Worm (Caenorhabditis elegans) whole organism, L1 larva: ENCODE measurements around the gene mys-1.
"Not testable (repeated sequence)": the region's sequence is repeated elsewhere in the genome, so short reads cannot be mapped to it uniquely, and the experiment has no call there.

Source experiments
- C34B4.2 ChIP-seq: sonication (generic microtip); optimal IDR thresholded peaks from 2 replicates; lab custom pipeline; 2017; ENCODE audit warnings: mild to moderate bottlenecking, missing genetic modification characterization, missing compliant biosample characterization
- Y116A8C.19 ChIP-seq: sonication (generic microtip); optimal IDR thresholded peaks from 2 replicates; lab custom pipeline; 2016; ENCODE audit warnings: missing compliant biosample characterization, missing genetic modification characterization, borderline replicate concordance
- alr-1 ChIP-seq: fragments of 200-800 bp; sonication (Bioruptor generic); optimal IDR thresholded peaks from 2 replicates; lab custom pipeline; 2018; ENCODE audit warnings: borderline replicate concordance, mild to moderate bottlenecking, missing genetic modification characterization, missing compliant biosample characterization
- blmp-1 ChIP-seq: fragments of 150-350 bp; optimal IDR thresholded peaks from 2 replicates; lab custom pipeline; 2014; ENCODE audit warnings: missing biosample characterization, missing genetic modification characterization
- ceh-63 ChIP-seq: fragments of 200-800 bp; sonication (Bioruptor generic); optimal IDR thresholded peaks from 2 replicates; lab custom pipeline; 2018; ENCODE audit warnings: mild to moderate bottlenecking, missing genetic modification characterization, missing compliant biosample characterization
- ceh-88 ChIP-seq: fragments of 200-800 bp; sonication (Bioruptor generic); IDR thresholded peaks from 2 replicates; pipeline ENCODE4 v1.3.6; 2022; ENCODE audit warnings: missing genetic modification characterization, missing compliant biosample characterization
- ces-1 ChIP-seq: fragments of 150-350 bp; optimal IDR thresholded peaks from 2 replicates; lab custom pipeline; 2014; ENCODE audit warnings: missing biosample characterization, missing genetic modification reagents, missing genetic modification characterization
- dpl-1 ChIP-seq, 3 experiments: fragments of 150-350 bp in 2 of 3; sonication (generic microtip) in 1 of 3; optimal IDR thresholded peaks; 2 replicates each; lab custom pipeline; 2014 to 2017; ENCODE audit warnings: missing biosample characterization in 3 of 3, missing genetic modification characterization in 3 of 3, missing genetic modification reagents in 3 of 3
- efl-1 ChIP-seq, 4 experiments: fragments of 150-350 bp; optimal IDR thresholded peaks in 3 of 4; peaks in 1 of 4; 1 replicate in 1 of 4; 2 replicates in 3 of 4; lab custom pipeline; 2014; ENCODE audit warnings: missing biosample characterization in 2 of 4, missing genetic modification characterization in 2 of 4, missing genetic modification reagents in 2 of 4
- egl-13 ChIP-seq: sonication (generic microtip); optimal IDR thresholded peaks from 2 replicates; lab custom pipeline; 2016; ENCODE audit warnings: missing genotype, missing genetic modification reagents, missing genetic modification characterization, missing compliant biosample characterization
- fkh-4 ChIP-seq: sonication (generic microtip); optimal IDR thresholded peaks from 2 replicates; lab custom pipeline; 2016; ENCODE audit warnings: missing compliant biosample characterization, missing genetic modification characterization, borderline replicate concordance
- fkh-8 ChIP-seq: sonication (generic microtip); optimal IDR thresholded peaks from 2 replicates; lab custom pipeline; 2016; ENCODE audit warnings: mild to moderate bottlenecking, missing genetic modification characterization, missing compliant biosample characterization
- fos-1 ChIP-seq: fragments of 150-350 bp; optimal IDR thresholded peaks from 2 replicates; lab custom pipeline; 2014; ENCODE audit warnings: missing biosample characterization, missing genetic modification characterization
- grh-1 ChIP-seq: fragments of 200-800 bp; sonication (Bioruptor generic); IDR thresholded peaks from 2 replicates; pipeline ENCODE4 v1.3.6; 2022; ENCODE audit warnings: missing genetic modification reagents, missing genetic modification characterization, missing compliant biosample characterization
- hlh-4 ChIP-seq: sonication (generic microtip); optimal IDR thresholded peaks from 2 replicates; lab custom pipeline; 2016; ENCODE audit warnings: mild to moderate bottlenecking, missing genetic modification characterization, missing compliant biosample characterization
- hpl-2 ChIP-seq: fragments of 150-350 bp; optimal IDR thresholded peaks from 2 replicates; lab custom pipeline; 2014; ENCODE audit warnings: missing biosample characterization, missing genetic modification reagents, missing genetic modification characterization
- irx-1 ChIP-seq: sonication (generic microtip); optimal IDR thresholded peaks from 2 replicates; lab custom pipeline; 2016; ENCODE audit warnings: missing genetic modification characterization, missing compliant biosample characterization
- jun-1 ChIP-seq: fragments of 150-350 bp; optimal IDR thresholded peaks from 2 replicates; lab custom pipeline; 2014; ENCODE audit warnings: missing biosample characterization, missing genetic modification reagents, missing genetic modification characterization
- nhr-12 ChIP-seq: sonication (generic microtip); optimal IDR thresholded peaks from 2 replicates; lab custom pipeline; 2017; ENCODE audit warnings: missing biosample characterization, missing genetic modification characterization
- nhr-20 ChIP-seq: sonication (generic microtip); optimal IDR thresholded peaks from 2 replicates; lab custom pipeline; 2016; ENCODE audit warnings: mild to moderate bottlenecking, missing genetic modification characterization, missing compliant biosample characterization
- nhr-71 ChIP-seq: sonication (generic microtip); optimal IDR thresholded peaks from 2 replicates; lab custom pipeline; 2016; ENCODE audit warnings: mild to moderate bottlenecking, missing genetic modification characterization, moderate library complexity, missing compliant biosample characterization
- nhr-85 ChIP-seq: sonication (generic microtip); peaks from one replicate; lab custom pipeline; 2016; ENCODE audit warnings: missing genetic modification characterization, inconsistent platforms, missing compliant biosample characterization
- skn-1 ChIP-seq: fragments of 150-350 bp; optimal IDR thresholded peaks from 2 replicates; lab custom pipeline; 2014; ENCODE audit warnings: missing biosample characterization, missing genetic modification characterization
- snpc-4 ChIP-seq: fragments of 150-350 bp; optimal IDR thresholded peaks from 2 replicates; lab custom pipeline; 2014; ENCODE audit warnings: missing biosample characterization, missing genetic modification characterization
- swsn-7 ChIP-seq: sonication (generic microtip); optimal IDR thresholded peaks from 2 replicates; lab custom pipeline; 2016; ENCODE audit warnings: missing genetic modification characterization, missing compliant biosample characterization
- tlp-1 ChIP-seq: fragments of 150-350 bp; optimal IDR thresholded peaks from 2 replicates; lab custom pipeline; 2014; ENCODE audit warnings: missing biosample characterization, missing genetic modification characterization
- unc-130 ChIP-seq: fragments of 150-350 bp; optimal IDR thresholded peaks from 2 replicates; lab custom pipeline; 2017; ENCODE audit warnings: missing biosample characterization, missing genetic modification characterization, inconsistent platforms
- unc-30 ChIP-seq: sonication (generic microtip); optimal IDR thresholded peaks from 2 replicates; lab custom pipeline; 2017; ENCODE audit warnings: missing biosample characterization, missing genetic modification characterization
- unc-86 ChIP-seq: sonication (generic microtip); optimal IDR thresholded peaks from 2 replicates; lab custom pipeline; 2016; ENCODE audit warnings: missing genetic modification characterization, missing compliant biosample characterization
- ztf-11 ChIP-seq, 2 experiments: sonication (generic microtip); optimal IDR thresholded peaks; 2 replicates each; lab custom pipeline; 2016 to 2017; ENCODE audit warnings: missing genetic modification characterization in 2 of 2, missing biosample characterization in 1 of 2, missing compliant biosample characterization in 1 of 2
- ztf-4 ChIP-seq: fragments of 150-350 bp; optimal IDR thresholded peaks from 2 replicates; lab custom pipeline; 2014; ENCODE audit warnings: missing biosample characterization, missing genetic modification characterization

Gene mys-1

DNA sequence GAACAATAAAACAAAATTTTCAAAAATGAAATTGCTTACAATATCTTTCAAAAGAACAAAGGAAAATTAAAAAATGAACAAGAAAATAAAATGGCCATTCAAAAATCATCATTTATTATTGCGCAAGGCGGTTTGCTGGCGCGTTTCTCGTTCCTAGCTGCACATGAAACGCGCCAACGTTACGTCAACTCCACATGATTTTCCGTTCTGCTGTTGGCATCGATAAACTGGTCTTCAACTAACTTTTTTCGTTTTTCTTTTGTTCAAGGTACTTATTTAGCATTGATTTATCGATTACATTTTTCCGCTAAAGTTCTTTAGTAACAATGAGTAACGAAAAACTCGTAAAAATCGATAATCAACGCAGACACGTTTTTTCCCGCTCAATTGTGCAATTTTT, 24.1 kb downstream of the mys-1 start, which contains the start of the genes Y57E12AL.6 and Y57E12AL.1 (continued):
- no peak for TF ChIP-seq unc-30 (tag; lab: Kevin White, UChicago)
- TF ChIP-seq skn-1 (tag; lab: Kevin White, UChicago): peak; percentile 96
- TF ChIP-seq hlh-4 (tag; lab: Kevin White, UChicago): no peak
- TF ChIP-seq unc-86 (tag; lab: Kevin White, UChicago): peak; percentile 47
- no peak for TF ChIP-seq C34B4.2 (tag; lab: Kevin White, UChicago)
- peak; percentile 95 for TF ChIP-seq nhr-85 (tag; lab: Kevin White, UChicago)
- TF ChIP-seq irx-1 (tag; lab: Kevin White, UChicago): peak; percentile 71

DNA sequence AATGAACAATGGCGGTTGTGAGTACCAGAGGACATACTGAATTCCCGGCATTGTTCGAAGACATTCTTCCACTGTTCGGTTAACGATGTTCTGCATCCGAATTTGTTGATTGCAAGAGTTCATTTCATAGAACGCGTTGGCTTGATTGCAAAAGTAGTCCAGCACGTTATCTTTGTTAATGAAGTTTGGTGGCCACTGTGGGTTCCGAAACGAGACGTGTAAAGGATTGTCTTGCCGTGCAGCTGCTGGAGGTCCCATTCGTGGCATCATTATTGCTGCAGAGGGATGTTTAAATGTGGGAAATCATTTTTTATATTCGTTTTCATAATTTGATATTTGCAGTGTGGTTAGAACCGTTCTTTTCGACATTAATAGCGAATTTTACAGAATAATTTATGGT, 25.1 kb downstream of the mys-1 start, which contains the start of gene mdt-6:
Gene mdt-6 (minus strand): TSS at position 275 of the 400 bp plus-strand sequence.
- TF ChIP-seq ztf-4 (tag; lab: Kevin White, UChicago) (no peak), snpc-4 (tag; lab: Kevin White, UChicago) (no peak), hlh-4 (tag; lab: Kevin White, UChicago) (no peak), nhr-20 (no peak), jun-1 (tag; lab: Kevin White, UChicago) (no peak), nhr-85 (tag; lab: Kevin White, UChicago) (peak; percentile 5), ceh-88 (GFP tag; lab: Robert Waterston, UW) (no peak)

ce11 chrV:7057795-7058194, 26.7 kb downstream of the mys-1 start, which contains the start of gene Y57E12AL.2:
TSS of gene Y57E12AL.2 (plus strand) at chrV:7058095.
- TF ChIP-seq nhr-12 (tag; lab: Kevin White, UChicago); fos-1 (tag; lab: Kevin White, UChicago); ces-1 (GFP tag; lab: Kevin White, UChicago): not testable (repeated sequence)

DNA sequence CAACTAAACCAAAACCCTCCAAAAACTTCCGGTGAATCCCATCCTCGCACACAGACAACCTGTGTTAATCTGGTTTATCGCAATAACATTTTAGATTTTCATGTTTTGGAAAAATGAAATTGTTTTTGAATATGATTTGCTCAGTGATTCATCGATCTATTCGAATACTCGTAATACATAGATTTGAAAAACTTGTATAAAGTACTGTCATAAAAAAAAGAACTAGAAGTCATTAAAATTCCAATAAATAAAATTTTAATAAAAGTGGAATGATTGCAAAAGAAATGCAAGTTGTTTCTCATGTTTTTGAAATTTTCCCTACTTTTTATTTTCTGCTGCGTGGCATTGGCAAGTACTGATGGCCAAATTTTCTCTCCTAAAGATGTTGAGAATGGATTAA, 29.9 kb downstream of the mys-1 start, which contains the start of gene spig-8:
Gene spig-8 (plus strand): TSS at position 301 of the 400 bp plus-strand sequence.
- TF ChIP-seq ceh-63 (GFP tag; lab: Kevin White, UChicago) (no peak), unc-130 (no peak), blmp-1 (no peak), swsn-7 (tag; lab: Kevin White, UChicago) (no peak), Y116A8C.19 (tag; lab: Kevin White, UChicago) (no peak), nhr-20 (no peak), fkh-4 (tag; lab: Kevin White, UChicago) (no peak), ztf-11 (tag; optimal IDR thresholded peaks at IDR 0.05; lab: Kevin White, UChicago) (no peak), nhr-71 (no peak)

ce11 chrV:7053100-7053499, 31.4 kb downstream of the mys-1 start, which contains the start of gene txt-17:
TSS of gene txt-17 (minus strand) at chrV:7053200.
- TF ChIP-seq tlp-1 (tag; lab: Kevin White, UChicago) (no peak), grh-1 (peak; percentile 49), skn-1 (tag; lab: Kevin White, UChicago) (no peak), dpl-1 (GFP tag; optimal IDR thresholded peaks at IDR 0.05; lab: Kevin White, UChicago) (no peak), ceh-88 (GFP tag; lab: Robert Waterston, UW) (no peak), egl-13 (tag; lab: Kevin White, UChicago) (no peak)

- no peak for TF ChIP-seq blmp-1
- peak in 1 of 2 experiments; percentile 59 for TF ChIP-seq efl-1 (optimal IDR thresholded peaks at IDR 0.05; lab: Kevin White, UChicago)
- TF ChIP-seq efl-1 (GFP tag; optimal IDR thresholded peaks at IDR 0.05 in 1 of 2; lab: Kevin White, UChicago): peak; percentile 6 to 44
Measured at ce11 chrV:7051133-7051765, 33.2 kb downstream of the mys-1 start, which contains the start of the genes tofu-2 and spig-1. TSS of gene tofu-2 (minus strand) at chrV:7051248. TSS of gene spig-1 (plus strand) at chrV:7051715.

DNA sequence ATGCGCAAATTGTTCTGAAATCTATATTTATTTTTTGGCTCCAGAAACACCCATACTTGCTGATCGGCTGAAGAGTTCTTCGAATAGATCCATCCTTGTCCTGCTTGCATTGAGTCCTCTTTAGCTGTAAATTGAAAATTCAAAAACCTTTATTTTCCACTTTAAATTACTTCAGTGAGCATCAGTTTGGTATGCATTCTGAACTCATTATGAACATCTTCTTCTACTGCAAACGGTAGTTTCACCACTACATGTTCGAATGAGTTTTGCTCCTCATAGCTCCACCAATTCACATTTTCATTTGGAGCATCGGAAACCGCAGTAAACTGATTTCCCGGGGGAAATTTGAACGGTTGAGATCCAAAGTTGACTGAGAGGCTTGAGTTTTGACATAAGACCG, 34.3 kb downstream of the mys-1 start:
- TF ChIP-seq alr-1 (no peak), fkh-8 (tag; lab: Kevin White, UChicago) (no peak), hpl-2 (no peak)
